Fruit fly (Drosophila melanogaster) whole organism, pupa: Measurements from ENCODE around the gene SdhBL.

Source experiments
- CG12605 ChIP-seq: fragments of 200-800 bp; sonication (Bioruptor generic); IDR thresholded peaks from 2 replicates; pipeline ENCODE4 v1.3.6; 2022; ENCODE audit warnings: missing biosample characterization, missing genetic modification characterization
- CG14655 ChIP-seq: fragments of 200-800 bp; sonication (Bioruptor generic); optimal IDR thresholded peaks from 3 replicates; lab custom pipeline; 2017; ENCODE audit warnings: mild to moderate bottlenecking, missing biosample characterization, missing genetic modification reagents, missing genetic modification characterization
- CG15710 ChIP-seq: fragments of 200-800 bp; sonication (Bioruptor generic); optimal IDR thresholded peaks from 2 replicates; lab custom pipeline; 2018; ENCODE audit warnings: missing biosample characterization, mild to moderate bottlenecking, missing genetic modification characterization, moderate library complexity
- CG17806 ChIP-seq: fragments of 200-800 bp; sonication (Bioruptor generic); optimal IDR thresholded peaks from 2 replicates; lab custom pipeline; 2018; ENCODE audit warnings: missing biosample characterization, mild to moderate bottlenecking, missing genetic modification characterization, moderate library complexity
- CG34367 ChIP-seq: fragments of 200-800 bp; sonication (Bioruptor generic); optimal IDR thresholded peaks from 2 replicates; lab custom pipeline; 2018; ENCODE audit warnings: missing biosample characterization, mild to moderate bottlenecking, missing genetic modification characterization
- CG8159 ChIP-seq: fragments of 200-800 bp; sonication (Bioruptor generic); optimal IDR thresholded peaks from 3 replicates; lab custom pipeline; 2018; ENCODE audit warnings: missing biosample characterization, mild to moderate bottlenecking, missing genetic modification characterization, moderate library complexity
- CG8301 ChIP-seq: fragments of 200-800 bp; sonication (Bioruptor generic); optimal IDR thresholded peaks from 2 replicates; lab custom pipeline; 2018; ENCODE audit warnings: missing biosample characterization, mild to moderate bottlenecking, missing genetic modification characterization
- CG9948 ChIP-seq: fragments of 200-800 bp; sonication (Bioruptor generic); optimal IDR thresholded peaks from 2 replicates; lab custom pipeline; 2018; ENCODE audit warnings: missing biosample characterization, mild to moderate bottlenecking, missing genetic modification characterization, moderate library complexity
- D1 ChIP-seq: fragments of 200-800 bp; sonication (Bioruptor generic); optimal IDR thresholded peaks from 2 replicates; lab custom pipeline; 2018; ENCODE audit warnings: missing biosample characterization, mild to moderate bottlenecking, missing genetic modification characterization, moderate library complexity
- EcR ChIP-seq: fragments of 200-800 bp; sonication (Bioruptor generic); optimal IDR thresholded peaks from 3 replicates; lab custom pipeline; 2019; ENCODE audit warnings: missing biosample characterization, missing genetic modification characterization, mild to moderate bottlenecking, moderate library complexity, missing genetic modification reagents
- Pif1A ChIP-seq: fragments of 200-800 bp; sonication (Bioruptor generic); optimal IDR thresholded peaks from 3 replicates; lab custom pipeline; 2016; ENCODE audit warnings: missing biosample characterization, missing genetic modification characterization
- Pif1B ChIP-seq: fragments of 200-800 bp; sonication (Bioruptor generic); optimal IDR thresholded peaks from 3 replicates; lab custom pipeline; 2016; ENCODE audit warnings: missing biosample characterization, missing genetic modification characterization
- fd96Ca ChIP-seq: fragments of 200-800 bp; sonication (Bioruptor generic); IDR thresholded peaks from 3 replicates; pipeline ENCODE4 v1.3.6; 2022; ENCODE audit warnings: missing biosample characterization, missing genetic modification characterization
- gl ChIP-seq: fragments of 200-800 bp; sonication (Bioruptor generic); optimal IDR thresholded peaks from 2 replicates; lab custom pipeline; 2018; ENCODE audit warnings: missing biosample characterization, mild to moderate bottlenecking, missing genetic modification characterization

dm6 chrX:18917585-18917984 lies 23.3 kb downstream of the SdhBL start:
- TF ChIP-seq CG9948 (tag; lab: Kevin White, UChicago), result no peak
- no peak for TF ChIP-seq CG8301 (tag; lab: Kevin White, UChicago)
- no peak for TF ChIP-seq fd96Ca (GFP tag; lab: Robert Waterston, UW)
- no peak for TF ChIP-seq Pif1B (GFP tag; lab: Kevin White, UChicago)
- TF ChIP-seq CG34367 (tag; lab: Kevin White, UChicago), result no peak
- TF ChIP-seq CG15710 (tag; lab: Kevin White, UChicago), result no peak
- TF ChIP-seq CG8159 (tag; lab: Kevin White, UChicago), result no peak
- TF ChIP-seq CG14655 (GFP tag; lab: Kevin White, UChicago), result no peak
- no peak for TF ChIP-seq Pif1A (GFP tag; lab: Kevin White, UChicago)
- no peak for TF ChIP-seq D1
- TF ChIP-seq CG17806 (tag; lab: Kevin White, UChicago), result no peak
- TF ChIP-seq EcR (GFP tag; lab: Kevin White, UChicago), result no peak
- no peak for TF ChIP-seq gl
- no peak for TF ChIP-seq CG12605 (GFP tag; lab: Robert Waterston, UW)
